Worm (Caenorhabditis elegans) whole organism, L3 larva: Measurements from ENCODE around the gene ensh-1.

ENCODE experiments used
- ZK546.5 ChIP-seq: sonication (generic microtip); optimal IDR thresholded peaks from 2 replicates; lab custom pipeline; 2017; ENCODE audit warnings: missing biosample characterization, missing genetic modification characterization
- ama-1 ChIP-seq: fragments of 150-350 bp; optimal IDR thresholded peaks from 2 replicates; lab custom pipeline; 2018
- ceh-16 ChIP-seq: sonication (generic microtip); optimal IDR thresholded peaks from 2 replicates; lab custom pipeline; 2017; ENCODE audit warnings: missing biosample characterization, missing genetic modification characterization
- ceh-28 ChIP-seq: fragments of 150-350 bp; optimal IDR thresholded peaks from 2 replicates; lab custom pipeline; 2014; ENCODE audit warnings: missing biosample characterization, missing genetic modification reagents, missing genetic modification characterization
- daf-12 ChIP-seq: fragments of 150-350 bp; optimal IDR thresholded peaks from 2 replicates; lab custom pipeline; 2014; ENCODE audit warnings: missing biosample characterization, missing genetic modification reagents, missing genetic modification characterization
- egl-5 ChIP-seq: fragments of 150-350 bp; optimal IDR thresholded peaks from 2 replicates; lab custom pipeline; 2017; ENCODE audit warnings: missing biosample characterization, missing genetic modification reagents, missing genetic modification characterization, inconsistent platforms
- elt-1 ChIP-seq: fragments of 150-350 bp; optimal IDR thresholded peaks from 2 replicates; lab custom pipeline; 2014; ENCODE audit warnings: missing biosample characterization, missing genetic modification characterization
- elt-2 ChIP-seq: sonication (generic microtip); optimal IDR thresholded peaks from 2 replicates; lab custom pipeline; 2016; ENCODE audit warnings: missing genetic modification reagents, mild to moderate bottlenecking, missing genetic modification characterization, missing compliant biosample characterization
- elt-3 ChIP-seq, 3 experiments: fragments of 150-350 bp in 1 of 3; sonication (generic microtip) in 2 of 3; optimal IDR thresholded peaks; 2 replicates in 2 of 3; 4 replicates in 1 of 3; lab custom pipeline; 2014 to 2017; ENCODE audit warnings: missing biosample characterization in 3 of 3, missing genetic modification characterization in 3 of 3
- eor-1 ChIP-seq, 2 experiments: fragments of 150-350 bp; optimal IDR thresholded peaks; 2 replicates each; lab custom pipeline; 2014 to 2018; ENCODE audit warnings: missing biosample characterization in 2 of 2, missing genetic modification characterization in 2 of 2
- fkh-10 ChIP-seq: sonication (generic microtip); optimal IDR thresholded peaks from 2 replicates; lab custom pipeline; 2017; ENCODE audit warnings: missing biosample characterization, missing genetic modification reagents, missing genetic modification characterization
- hmg-11 ChIP-seq: sonication (generic microtip); optimal IDR thresholded peaks from 2 replicates; lab custom pipeline; 2016; ENCODE audit warnings: missing genetic modification characterization, missing compliant biosample characterization
- jun-1 ChIP-seq: fragments of 150-350 bp; optimal IDR thresholded peaks from 2 replicates; lab custom pipeline; 2014; ENCODE audit warnings: missing biosample characterization, missing genetic modification reagents, missing genetic modification characterization
- lin-15B ChIP-seq: fragments of 150-350 bp; optimal IDR thresholded peaks from 2 replicates; lab custom pipeline; 2014; ENCODE audit warnings: missing biosample characterization, missing genetic modification characterization
- lin-39 ChIP-seq: fragments of 150-350 bp; optimal IDR thresholded peaks from 2 replicates; lab custom pipeline; 2018; ENCODE audit warnings: missing biosample characterization, missing genetic modification reagents, missing genetic modification characterization
- lsy-12 ChIP-seq: sonication (generic microtip); optimal IDR thresholded peaks from 2 replicates; lab custom pipeline; 2016; ENCODE audit warnings: mild to moderate bottlenecking, missing genetic modification characterization, missing compliant biosample characterization
- mml-1 ChIP-seq: fragments of 150-350 bp; sonication (generic microtip); optimal IDR thresholded peaks from 3 replicates; lab custom pipeline; 2014; ENCODE audit warnings: missing biosample characterization, missing genetic modification characterization
- nfya-1 ChIP-seq: sonication (generic microtip); optimal IDR thresholded peaks from 2 replicates; lab custom pipeline; 2017; ENCODE audit warnings: missing genetic modification characterization, mild to moderate bottlenecking, missing compliant biosample characterization, antibody characterized with exemption, moderate library complexity; ENCODE audit not compliant: insufficient read depth
- nhr-11 ChIP-seq: fragments of 150-350 bp; optimal IDR thresholded peaks from 2 replicates; lab custom pipeline; 2014; ENCODE audit warnings: missing biosample characterization, missing genetic modification characterization
- nhr-12 ChIP-seq: fragments of 150-350 bp; optimal IDR thresholded peaks from 2 replicates; lab custom pipeline; 2014; ENCODE audit warnings: missing biosample characterization, missing genetic modification characterization
- nhr-237 ChIP-seq: fragments of 150-350 bp; optimal IDR thresholded peaks from 2 replicates; lab custom pipeline; 2014; ENCODE audit warnings: missing biosample characterization, missing genetic modification characterization
- nhr-25 ChIP-seq: sonication (generic microtip); optimal IDR thresholded peaks from 2 replicates; lab custom pipeline; 2017; ENCODE audit warnings: missing biosample characterization, missing genetic modification characterization
- nhr-43 ChIP-seq: sonication (generic microtip); optimal IDR thresholded peaks from 2 replicates; lab custom pipeline; 2016; ENCODE audit warnings: mild to moderate bottlenecking, missing genetic modification characterization, missing compliant biosample characterization; ENCODE audit not compliant: poor library complexity, severe bottlenecking
- nhr-76 ChIP-seq: fragments of 150-350 bp; sonication (generic microtip); optimal IDR thresholded peaks from 5 replicates; lab custom pipeline; 2014; ENCODE audit warnings: missing biosample characterization, missing genetic modification characterization
- nhr-77 ChIP-seq: fragments of 150-350 bp; optimal IDR thresholded peaks from 2 replicates; lab custom pipeline; 2014; ENCODE audit warnings: missing biosample characterization, missing genetic modification characterization
- pha-4 ChIP-seq: fragments of 150-350 bp; optimal IDR thresholded peaks from 2 replicates; lab custom pipeline; 2014; ENCODE audit warnings: missing biosample characterization, missing genetic modification reagents, missing genetic modification characterization
- pqm-1 ChIP-seq: fragments of 150-350 bp; optimal IDR thresholded peaks from 2 replicates; lab custom pipeline; 2017; ENCODE audit warnings: missing biosample characterization, missing genetic modification characterization, inconsistent platforms
- sea-2 ChIP-seq: fragments of 150-350 bp; sonication (generic microtip); optimal IDR thresholded peaks from 4 replicates; lab custom pipeline; 2014; ENCODE audit warnings: missing biosample characterization, missing genetic modification reagents, missing genetic modification characterization
- snpc-4 ChIP-seq: fragments of 150-350 bp; optimal IDR thresholded peaks from 2 replicates; lab custom pipeline; 2014; ENCODE audit warnings: missing biosample characterization, missing genetic modification characterization
- tbx-2 ChIP-seq: sonication (generic microtip); optimal IDR thresholded peaks from 2 replicates; lab custom pipeline; 2016; ENCODE audit warnings: mild to moderate bottlenecking, missing genetic modification characterization, missing compliant biosample characterization
- unc-39 ChIP-seq: sonication (generic microtip); optimal IDR thresholded peaks from 4 replicates; lab custom pipeline; 2017; ENCODE audit warnings: missing biosample characterization, missing genetic modification characterization
- unc-62 ChIP-seq: fragments of 150-350 bp; sonication (generic microtip); optimal IDR thresholded peaks from 4 replicates; lab custom pipeline; 2014; ENCODE audit warnings: missing biosample characterization, missing genetic modification reagents, missing genetic modification characterization
- zag-1 ChIP-seq: fragments of 150-350 bp; optimal IDR thresholded peaks from 2 replicates; lab custom pipeline; 2014; ENCODE audit warnings: missing biosample characterization, missing genetic modification characterization
- ztf-4 ChIP-seq: fragments of 150-350 bp; optimal IDR thresholded peaks from 2 replicates; lab custom pipeline; 2014; ENCODE audit warnings: missing biosample characterization, missing genetic modification characterization

ensh-1 gene

ce11 chrX:8891393-8891953 is 13.7 kb upstream of the ensh-1 start:
- no peak for TF ChIP-seq tbx-2
- peak; percentile 10 for TF ChIP-seq pqm-1 (tag; lab: Kevin White, UChicago)
- TF ChIP-seq nhr-12 (tag; lab: Kevin White, UChicago): no peak
- TF ChIP-seq elt-2 (tag; lab: Kevin White, UChicago): peak; percentile 44

- TF ChIP-seq ceh-28 (tag; lab: Kevin White, UChicago) (no peak), fkh-10 (GFP tag; lab: Kevin White, UChicago) (no peak), nhr-76 (tag; lab: Kevin White, UChicago) (no peak), nhr-77 (tag; lab: Kevin White, UChicago) (no peak), unc-39 (tag; lab: Kevin White, UChicago) (no peak), ceh-16 (tag; lab: Kevin White, UChicago) (no peak), eor-1 (tag; optimal IDR thresholded peaks at IDR 0.05; lab: Kevin White, UChicago) (no peak), mml-1 (no peak), ama-1 (lab: Kevin White, UChicago) (no peak), daf-12 (tag; lab: Kevin White, UChicago) (no peak), lsy-12 (no peak), nhr-237 (tag; lab: Kevin White, UChicago) (no peak)
Measured at ce11 chrX:8892808-8893207, 12.4 kb upstream of the ensh-1 start, which contains the start of gene C13E3.1. Gene C13E3.1, plus strand, starts transcription at chrX:8893108.

DNA sequence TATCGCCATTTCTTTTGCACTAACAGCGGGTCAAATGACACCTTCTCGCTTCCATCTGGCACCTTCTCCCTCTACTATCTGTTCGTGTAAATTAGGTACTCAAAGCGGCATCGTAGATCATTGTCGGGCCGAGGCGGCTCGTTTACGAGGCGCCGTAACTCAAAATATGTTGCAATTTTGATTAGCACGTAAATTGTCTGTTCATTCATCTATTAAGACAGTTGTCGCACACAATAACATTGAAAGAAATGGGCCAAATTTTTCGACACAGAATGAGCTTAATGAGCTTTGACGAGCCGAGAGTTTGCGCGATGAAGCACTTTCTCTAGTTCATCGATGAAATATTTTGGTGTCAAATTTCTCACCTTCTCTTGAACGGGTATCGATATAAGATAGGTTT is 2.3 kb upstream of the ensh-1 start:
- TF ChIP-seq pha-4 (tag; lab: Kevin White, UChicago): no peak
- no peak for TF ChIP-seq mml-1
- peak; percentile 92 for TF ChIP-seq egl-5 (tag; lab: Kevin White, UChicago)
- TF ChIP-seq jun-1 (tag; lab: Kevin White, UChicago): no peak

- TF ChIP-seq zag-1 (tag; lab: Kevin White, UChicago): no peak
- TF ChIP-seq lin-39 (tag; lab: Kevin White, UChicago): peak; percentile 84
- TF ChIP-seq ZK546.5: no peak
- no peak for TF ChIP-seq nhr-237 (tag; lab: Kevin White, UChicago)
- TF ChIP-seq hmg-11 (tag; lab: Kevin White, UChicago): peak; percentile 69
- peak; percentile 24 for TF ChIP-seq egl-5 (tag; lab: Kevin White, UChicago)
- TF ChIP-seq lin-15B (tag; lab: Kevin White, UChicago): peak; percentile 50
- TF ChIP-seq eor-1 (tag; optimal IDR thresholded peaks at IDR 0.05; lab: Kevin White, UChicago): no peak
- TF ChIP-seq elt-2 (tag; lab: Kevin White, UChicago): peak; percentile 40
Measured at ce11 chrX:8911077-8911476, 5.9 kb downstream of the ensh-1 start, which contains the start of gene cyn-8. Gene cyn-8, plus strand, starts transcription at chrX:8911293.

ce11 chrX:8917730-8918129 is 12.5 kb downstream of the ensh-1 start:
- TF ChIP-seq nfya-1 (tag; lab: Kevin White, UChicago): no peak

DNA sequence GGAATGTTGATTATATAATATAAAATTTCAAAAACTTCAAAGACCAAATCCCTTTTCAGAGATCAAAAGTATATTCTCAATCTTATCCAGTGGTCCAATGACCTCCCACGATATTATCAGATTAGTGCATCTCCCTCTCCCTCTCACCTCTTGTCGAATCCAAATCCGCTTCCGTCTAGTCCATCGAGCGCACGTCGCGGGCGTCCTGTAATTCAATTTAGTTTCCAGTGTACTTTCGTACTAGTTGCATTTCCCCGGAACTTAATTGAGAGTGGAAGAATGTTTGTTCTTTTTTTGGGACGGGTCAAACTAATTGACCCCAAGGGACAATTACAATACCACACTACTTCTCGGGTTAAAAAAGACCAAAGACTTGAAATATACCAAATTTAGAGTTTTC is 13.6 kb downstream of the ensh-1 start:
- TF ChIP-seq tbx-2: peak; percentile 13
- no peak for TF ChIP-seq nhr-76 (tag; lab: Kevin White, UChicago)

- TF ChIP-seq eor-1 (tag; optimal IDR thresholded peaks at IDR 0.05; lab: Kevin White, UChicago) (no peak), daf-12 (tag; lab: Kevin White, UChicago) (no peak), egl-5 (tag; lab: Kevin White, UChicago) (no peak), nhr-25 (tag; lab: Kevin White, UChicago) (no peak), sea-2 (GFP tag; lab: Kevin White, UChicago) (no peak)
Measured at ce11 chrX:8919323-8919722, 14.1 kb downstream of the ensh-1 start, which contains the start of gene nlp-14. Gene nlp-14, minus strand, starts transcription at chrX:8919423.

DNA sequence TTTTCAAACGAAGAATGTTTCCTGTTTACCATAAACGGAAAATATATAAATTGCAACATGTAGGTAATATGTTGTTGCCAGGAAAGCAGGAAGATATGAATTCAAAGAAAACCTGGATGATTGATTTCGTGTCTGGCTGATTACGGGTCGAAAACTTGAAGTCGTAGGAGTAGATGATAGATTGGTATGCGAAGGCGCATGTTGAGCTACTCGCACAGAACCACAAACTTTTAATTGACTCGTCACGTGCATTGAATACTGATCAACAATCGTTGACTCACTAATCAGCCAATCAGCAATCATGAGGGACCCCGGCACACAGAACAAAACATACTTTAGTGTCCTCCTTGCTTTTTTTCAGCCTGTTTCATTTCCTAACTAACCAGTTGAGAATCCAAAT is 16.0 kb downstream of the ensh-1 start:
- TF ChIP-seq nhr-76 (tag; lab: Kevin White, UChicago) (no peak), ama-1 (lab: Kevin White, UChicago) (no peak), snpc-4 (tag; lab: Kevin White, UChicago) (no peak), ceh-28 (tag; lab: Kevin White, UChicago) (no peak), egl-5 (tag; lab: Kevin White, UChicago) (no peak), elt-3 (tag; optimal IDR thresholded peaks at IDR 0.05; lab: Kevin White, UChicago) (no peak), lin-15B (tag; lab: Kevin White, UChicago) (no peak), nhr-43 (tag; lab: Kevin White, UChicago) (no peak), unc-62 (GFP tag; lab: Kevin White, UChicago) (no peak), pqm-1 (tag; lab: Kevin White, UChicago) (no peak), ztf-4 (tag; lab: Kevin White, UChicago) (no peak), daf-12 (tag; lab: Kevin White, UChicago) (no peak), elt-1 (tag; lab: Kevin White, UChicago) (no peak), nhr-11 (no peak), tbx-2 (no peak), sea-2 (GFP tag; lab: Kevin White, UChicago) (no peak), lsy-12 (no peak)
